Fruit fly (Drosophila melanogaster) whole organism, adult: Measurements from ENCODE around the gene CG13082.

Experiments
- CG11617 ChIP-seq: fragments of 200-800 bp; sonication (Bioruptor generic); optimal IDR thresholded peaks from 2 replicates; lab custom pipeline; 2017; ENCODE audit warnings: mild to moderate bottlenecking, missing biosample characterization, missing genetic modification reagents, missing genetic modification characterization
- CG1620 ChIP-seq: fragments of 200-800 bp; sonication (Bioruptor generic); optimal IDR thresholded peaks from 2 replicates; lab custom pipeline; 2016; ENCODE audit warnings: missing biosample characterization, missing genetic modification characterization
- CG5204 ChIP-seq: fragments of 200-800 bp; sonication (Bioruptor generic); optimal IDR thresholded peaks from 2 replicates; lab custom pipeline; 2016; ENCODE audit warnings: missing biosample characterization, missing genetic modification characterization
- CG7045 ChIP-seq: fragments of 200-800 bp; sonication (Bioruptor generic); optimal IDR thresholded peaks from 2 replicates; lab custom pipeline; 2017; ENCODE audit warnings: missing biosample characterization, mild to moderate bottlenecking, missing genetic modification characterization
- CG7101 ChIP-seq: fragments of 200-800 bp; sonication (Bioruptor generic); optimal IDR thresholded peaks from 2 replicates; lab custom pipeline; 2018; ENCODE audit warnings: missing biosample characterization, mild to moderate bottlenecking, missing genetic modification characterization, moderate library complexity
- Crg-1 ChIP-seq: fragments of 200-800 bp; sonication (Bioruptor generic); optimal IDR thresholded peaks from 2 replicates; lab custom pipeline; 2016; ENCODE audit warnings: missing biosample characterization, missing genetic modification characterization
- Mnt ChIP-seq: fragments of 200-800 bp; sonication (Bioruptor generic); optimal IDR thresholded peaks from 2 replicates; lab custom pipeline; 2016; ENCODE audit warnings: missing biosample characterization, mild to moderate bottlenecking, missing genetic modification characterization
- cnc ChIP-seq, 2 experiments: fragments of >200 bp; optimal IDR thresholded peaks; 2 replicates each; lab custom pipeline; 2017
- ovo ChIP-seq: fragments of 200-800 bp; sonication (Bioruptor generic); optimal IDR thresholded peaks from 2 replicates; lab custom pipeline; 2016; ENCODE audit warnings: missing biosample characterization, missing genetic modification characterization
- pad ChIP-seq: fragments of 200-800 bp; sonication (Bioruptor generic); optimal IDR thresholded peaks from 3 replicates; lab custom pipeline; 2017; ENCODE audit warnings: missing biosample characterization, missing genetic modification characterization, mild to moderate bottlenecking, moderate library complexity, missing genetic modification reagents
- tj ChIP-seq: fragments of 200-800 bp; sonication (Bioruptor generic); optimal IDR thresholded peaks from 3 replicates; lab custom pipeline; 2017; ENCODE audit warnings: missing biosample characterization, mild to moderate bottlenecking, missing genetic modification characterization, moderate library complexity
- toe ChIP-seq: fragments of 200-800 bp; sonication (Bioruptor generic); optimal IDR thresholded peaks from 2 replicates; lab custom pipeline; 2016; ENCODE audit warnings: missing biosample characterization, missing genetic modification characterization

dm6 chr2L:19548158-19548557 lies 9.9 kb downstream of the CG13082 start, which contains the start of gene Tep4:
- TF ChIP-seq toe (GFP tag; lab: Kevin White, UChicago) (no peak), CG5204 (GFP tag; lab: Kevin White, UChicago) (no peak), CG7101 (tag; lab: Kevin White, UChicago) (no peak), pad (GFP tag; lab: Kevin White, UChicago) (no peak), Mnt (GFP tag; lab: Kevin White, UChicago) (no peak), Crg-1 (GFP tag; lab: Kevin White, UChicago) (no peak), CG11617 (no peak), tj (GFP tag; lab: Kevin White, UChicago) (no peak), CG1620 (GFP tag; lab: Kevin White, UChicago) (no peak), ovo (GFP tag; lab: Kevin White, UChicago) (peak; percentile 15), cnc (optimal IDR thresholded peaks at IDR 0.05; lab: Kevin White, UChicago) (no peak), CG7045 (GFP tag; lab: Kevin White, UChicago) (no peak)
